Fruit fly (Drosophila melanogaster): ENCODE results near the gene aay.

Gene aay

dm6 chr3L:9451522-9452118, 28.6 kb downstream of the aay start, which contains the start of the genes CG3448 and ghi (continued):
- TF ChIP-seq CG8089 (GFP tag; optimal IDR thresholded peaks at IDR 0.05) (no peak), kni (GFP tag; optimal IDR thresholded peaks at IDR 0.05) (peak; percentile 75), CG14441 (GFP tag; IDR thresholded peaks at IDR 0.05) (peak; percentile 40; the same call in 1 of the 2 replicates), Hr3 (GFP tag; optimal IDR thresholded peaks at IDR 0.05) (peak; percentile 32), CG6765 (GFP tag; optimal IDR thresholded peaks at IDR 0.05) (no peak), CG31441 (GFP tag; IDR thresholded peaks at IDR 0.05) (peak; percentile 77), CG1647 (GFP tag; optimal IDR thresholded peaks at IDR 0.05) (no peak), pita (GFP tag; optimal IDR thresholded peaks at IDR 0.05) (no peak), CG7271 (tag; optimal IDR thresholded peaks at IDR 0.05) (peak; percentile 36), Scr (GFP tag; IDR thresholded peaks at IDR 0.05; ENCODE audit: partially characterized antibody) (peak; percentile 76), Sin3A (optimal IDR thresholded peaks at IDR 0.05) (no peak), CG1602 (GFP tag; optimal IDR thresholded peaks at IDR 0.05) (no peak), zfh1 (GFP tag; IDR thresholded peaks at IDR 0.05) (peak; percentile 67), usp (GFP tag; optimal IDR thresholded peaks at IDR 0.05) (no peak), tna (GFP tag; IDR thresholded peaks at IDR 0.05; ENCODE audit: partially characterized antibody) (peak; percentile 45; the same call in 1 of the 2 replicates), Ada2b (GFP tag; IDR thresholded peaks at IDR 0.05) (peak; percentile 54; the same call in 1 of the 2 replicates), zf30C (GFP tag; optimal IDR thresholded peaks at IDR 0.05) (no peak), CG10209 (GFP tag; optimal IDR thresholded peaks at IDR 0.05) (no peak), CG14050 (GFP tag; IDR thresholded peaks at IDR 0.05) (no peak), CG13624 (GFP tag; optimal IDR thresholded peaks at IDR 0.05) (peak; percentile 37), D19B (GFP tag; optimal IDR thresholded peaks at IDR 0.05) (no peak), CG30020 (tag; optimal IDR thresholded peaks at IDR 0.05) (peak; percentile 41), CG4404 (GFP tag; IDR thresholded peaks at IDR 0.05) (peak; percentile 49; the same call in 1 of the 2 replicates), CG32772 (GFP tag; IDR thresholded peaks at IDR 0.05) (no peak), trh (GFP tag; optimal IDR thresholded peaks at IDR 0.05) (no peak), ewg (GFP tag; optimal IDR thresholded peaks at IDR 0.05) (peak; percentile 28), gsb-n (tag; optimal IDR thresholded peaks at IDR 0.05) (peak; percentile 24), p53 (GFP tag; optimal IDR thresholded peaks at IDR 0.05) (no peak), NC2β (GFP tag; optimal IDR thresholded peaks at IDR 0.05) (no peak), ham (GFP tag; IDR thresholded peaks at IDR 0.05) (no peak), dati (GFP tag; IDR thresholded peaks at IDR 0.05) (no peak), eyg (GFP tag; optimal IDR thresholded peaks at IDR 0.05) (no peak), E2f1 (GFP tag; IDR thresholded peaks at IDR 0.05) (peak; percentile 15; the same call in 1 of the 2 replicates), CG7357 (GFP tag; IDR thresholded peaks at IDR 0.05) (0 out of 3 replicates have a peak, but pooled peaks have one; percentile 28), CG12219 (GFP tag; optimal IDR thresholded peaks at IDR 0.05) (no peak), Mes4 (GFP tag; optimal IDR thresholded peaks at IDR 0.05) (no peak), danr (GFP tag; IDR thresholded peaks at IDR 0.05) (0 out of 2 replicates have a peak, but pooled peaks have one; percentile 6), CG2712 (tag; optimal IDR thresholded peaks at IDR 0.05) (peak; percentile 72), Nf-YC (tag; optimal IDR thresholded peaks at IDR 0.05) (peak; percentile 77), ab (GFP tag; optimal IDR thresholded peaks at IDR 0.05) (no peak), PHDP (tag; optimal IDR thresholded peaks at IDR 0.05) (peak; percentile 54), Rfx (GFP tag; IDR thresholded peaks at IDR 0.05) (peak; percentile 64), Neu2 (GFP tag; optimal IDR thresholded peaks at IDR 0.05; ENCODE audit: borderline replicate concordance) (no peak), CG9932 (GFP tag; IDR thresholded peaks at IDR 0.05) (peak; percentile 61), klu (GFP tag; IDR thresholded peaks at IDR 0.05) (no peak), CG7963 (GFP tag; IDR thresholded peaks at IDR 0.05; ENCODE audit: partially characterized antibody) (peak; percentile 69), zen (tag; optimal IDR thresholded peaks at IDR 0.05) (peak; percentile 73), CG7839 (tag; optimal IDR thresholded peaks at IDR 0.05) (peak; percentile 69), Side (GFP tag; optimal IDR thresholded peaks at IDR 0.05) (peak; percentile 26), CG3838 (GFP tag; optimal IDR thresholded peaks at IDR 0.05) (no peak), ssp (GFP tag; IDR thresholded peaks at IDR 0.05) (peak; percentile 44)

Data from whole organism, embryonic.